Worm (Caenorhabditis elegans): ENCODE measurements around the gene clec-241.

- TF ChIP-seq unc-39 (tag; optimal IDR thresholded peaks at IDR 0.05): no peak
- no peak for TF ChIP-seq tbx-2 (tag; optimal IDR thresholded peaks at IDR 0.05)
- no peak for TF ChIP-seq snpc-4 (tag; optimal IDR thresholded peaks at IDR 0.05)
- TF ChIP-seq ceh-82 (tag; optimal IDR thresholded peaks at IDR 0.05): no peak
- TF ChIP-seq nhr-77 (tag; optimal IDR thresholded peaks at IDR 0.05): no peak
- TF ChIP-seq lin-15B (tag; optimal IDR thresholded peaks at IDR 0.05): no peak
- no peak for TF ChIP-seq nhr-43 (tag; optimal IDR thresholded peaks at IDR 0.05; ENCODE audit: poor library complexity, severe bottlenecking)
- TF ChIP-seq nhr-237 (tag; optimal IDR thresholded peaks at IDR 0.05): no peak
- TF ChIP-seq elt-2 (tag; optimal IDR thresholded peaks at IDR 0.05): peak; percentile 95
- TF ChIP-seq ceh-9 (tag; optimal IDR thresholded peaks at IDR 0.05): no peak
These were observed 918 bp upstream of the clec-241 start, which contains the start of gene clc-13 for ce11 chrV:17014050-17014449.
